Worm (Caenorhabditis elegans) whole organism, L1 larva: ENCODE data around the gene C05D2.8.

Source experiments
- ama-1 ChIP-seq: fragments of 150-350 bp; optimal IDR thresholded peaks from 2 replicates; lab custom pipeline; 2014
- egl-27 ChIP-seq, 2 experiments: fragments of 150-350 bp in 1 of 2; sonication (generic microtip); optimal IDR thresholded peaks; 3 replicates each; lab custom pipeline; 2017 to 2018; ENCODE audit warnings: missing biosample characterization in 2 of 2, missing genetic modification characterization in 2 of 2, missing genetic modification reagents in 2 of 2
- elt-2 ChIP-seq: sonication (generic microtip); optimal IDR thresholded peaks from 2 replicates; lab custom pipeline; 2016; ENCODE audit warnings: missing genetic modification characterization, mild to moderate bottlenecking, inconsistent platforms, missing compliant biosample characterization, missing genetic modification reagents
- lin-35 ChIP-seq, 2 experiments: fragments of 150-350 bp; optimal IDR thresholded peaks; 2 replicates each; lab custom pipeline; 2014; ENCODE audit warnings: missing biosample characterization in 2 of 2, missing genetic modification characterization in 2 of 2, missing genetic modification reagents in 2 of 2
- lin-39 ChIP-seq: fragments of 150-350 bp; optimal IDR thresholded peaks from 2 replicates; lab custom pipeline; 2014; ENCODE audit warnings: missing biosample characterization, missing genetic modification reagents, missing genetic modification characterization
- nhr-28 ChIP-seq: fragments of 150-350 bp; optimal IDR thresholded peaks from 2 replicates; lab custom pipeline; 2014; ENCODE audit warnings: missing biosample characterization, missing genetic modification characterization
- nhr-77 ChIP-seq: fragments of 150-350 bp; optimal IDR thresholded peaks from 2 replicates; lab custom pipeline; 2014; ENCODE audit warnings: missing biosample characterization, missing genetic modification characterization
- pqm-1 ChIP-seq: sonication (generic microtip); optimal IDR thresholded peaks from 3 replicates; lab custom pipeline; 2017; ENCODE audit warnings: missing biosample characterization, missing genetic modification characterization
- snu-23 ChIP-seq: sonication (generic microtip); optimal IDR thresholded peaks from 2 replicates; lab custom pipeline; 2016; ENCODE audit warnings: missing genetic modification characterization, missing compliant biosample characterization
- unc-30 ChIP-seq: sonication (generic microtip); optimal IDR thresholded peaks from 2 replicates; lab custom pipeline; 2017; ENCODE audit warnings: missing biosample characterization, missing genetic modification characterization

DNA sequence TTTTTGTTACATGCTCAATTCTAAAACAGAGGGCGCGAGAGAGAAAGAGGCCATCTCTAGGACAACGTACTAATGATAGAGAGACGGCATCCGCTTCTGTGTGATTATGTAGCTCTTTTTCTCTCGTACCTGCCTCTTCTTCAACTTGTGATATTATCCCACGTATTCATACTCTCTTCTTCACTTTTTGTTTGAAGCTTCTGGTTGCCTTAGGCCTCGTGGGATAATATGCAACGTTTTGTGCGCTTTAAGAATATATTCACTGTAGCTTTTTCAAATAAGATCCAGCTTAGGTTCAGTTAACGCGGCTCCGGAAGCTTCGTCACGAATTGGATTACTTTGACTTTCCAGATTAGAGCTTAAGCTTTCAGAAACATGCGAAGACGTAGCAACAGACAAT, 27.4 kb downstream of the C05D2.8 start, which contains the start of the genes F56D2.8 and uev-2:
- no peak for TF ChIP-seq lin-35 (GFP tag; optimal IDR thresholded peaks at IDR 0.05; lab: Kevin White, UChicago)
- no peak for TF ChIP-seq lin-39
- TF ChIP-seq nhr-77 (tag; lab: Kevin White, UChicago) = no peak
- TF ChIP-seq nhr-28 (tag; lab: Kevin White, UChicago) = no peak
- no peak for TF ChIP-seq unc-30 (tag; lab: Kevin White, UChicago)
- TF ChIP-seq ama-1 (lab: Kevin White, UChicago) = no peak
- no peak for TF ChIP-seq snu-23
- no peak for TF ChIP-seq pqm-1 (tag; lab: Kevin White, UChicago)
- no peak for TF ChIP-seq elt-2 (tag; lab: Kevin White, UChicago)
- no peak for TF ChIP-seq egl-27 (tag; optimal IDR thresholded peaks at IDR 0.05; lab: Kevin White, UChicago)
